Fruit fly (Drosophila melanogaster): ENCODE data around the gene RpL36A.

The RpL36A gene

dm6 chr2L:8030693-8031210 lies 12.0 kb downstream of the RpL36A start, which contains the start of gene Cka (continued):
- TF ChIP-seq sqz (GFP tag; optimal IDR thresholded peaks at IDR 0.05) (peak; percentile 47), CG13296 (GFP tag; optimal IDR thresholded peaks at IDR 0.05) (peak; percentile 21), stwl (tag; optimal IDR thresholded peaks at IDR 0.05) (peak; percentile 33), CG4617 (GFP tag; optimal IDR thresholded peaks at IDR 0.05; ENCODE audit: borderline replicate concordance) (peak; percentile 93), CG8478 (optimal IDR thresholded peaks at IDR 0.05) (peak; percentile 97), CG4282 (GFP tag; optimal IDR thresholded peaks at IDR 0.05) (peak; percentile 17), CG32767 (GFP tag; IDR thresholded peaks at IDR 0.05) (peak; percentile 77), twi (tag; optimal IDR thresholded peaks at IDR 0.05) (peak; percentile 12), Atf-2 (GFP tag; optimal IDR thresholded peaks at IDR 0.05) (no peak), CG12071 (GFP tag; optimal IDR thresholded peaks at IDR 0.05) (peak; percentile 59), Oli (tag; optimal IDR thresholded peaks at IDR 0.05) (peak; percentile 21), bab2 (GFP tag; optimal IDR thresholded peaks at IDR 0.05) (no peak), CG14860 (GFP tag; IDR thresholded peaks at IDR 0.05; ENCODE audit: partially characterized antibody) (0 out of 3 replicates have a peak, but pooled peaks have one; percentile 15), CG13624 (GFP tag; optimal IDR thresholded peaks at IDR 0.05) (no peak), tio (GFP tag; optimal IDR thresholded peaks at IDR 0.05) (no peak), Rfx (GFP tag; IDR thresholded peaks at IDR 0.05) (peak; percentile 53), Nf-YC (tag; optimal IDR thresholded peaks at IDR 0.05) (peak; percentile 81), klu (GFP tag; IDR thresholded peaks at IDR 0.05) (no peak), ac (GFP tag; optimal IDR thresholded peaks at IDR 0.05) (peak; percentile 3), unc-4 (GFP tag; IDR thresholded peaks at IDR 0.05; ENCODE audit: partially characterized antibody) (0 out of 2 replicates have a peak, but pooled peaks have one; percentile 11), CG1603 (tag; optimal IDR thresholded peaks at IDR 0.05) (peak; percentile 9), Med (GFP tag) (peak; percentile 87), HLH4C (GFP tag; IDR thresholded peaks at IDR 0.05; ENCODE audit: partially characterized antibody) (no peak), CG6683 (GFP tag; optimal IDR thresholded peaks at IDR 0.05) (no peak), Nf-YB (GFP tag; optimal IDR thresholded peaks at IDR 0.05) (peak; percentile 75), ftz-f1 (GFP tag; optimal IDR thresholded peaks at IDR 0.05) (peak; percentile 69), CG7987 (GFP tag; optimal IDR thresholded peaks at IDR 0.05) (peak; percentile 16), BEAF-32 (GFP tag; optimal IDR thresholded peaks at IDR 0.05) (peak; percentile 25), CG10654 (GFP tag; optimal IDR thresholded peaks at IDR 0.05) (no peak), B-H2 (GFP tag; optimal IDR thresholded peaks at IDR 0.05) (peak; percentile 38), chm (GFP tag; IDR thresholded peaks at IDR 0.05) (peak; percentile 54; the same call in 1 of the 2 replicates), CG34376 (GFP tag; optimal IDR thresholded peaks at IDR 0.05) (peak; percentile 20), Deaf1 (tag; optimal IDR thresholded peaks at IDR 0.05) (peak; percentile 23), lab (GFP tag; optimal IDR thresholded peaks at IDR 0.05) (peak; percentile 46), rib (GFP tag; IDR thresholded peaks at IDR 0.05) (peak; percentile 69), sr (GFP tag; IDR thresholded peaks at IDR 0.05) (0 out of 3 replicates have a peak, but pooled peaks have one; percentile 12), gfzf (GFP tag; optimal IDR thresholded peaks at IDR 0.05) (peak; percentile 68), CG16779 (GFP tag; IDR thresholded peaks at IDR 0.05) (no peak), CG43689 (GFP tag; IDR thresholded peaks at IDR 0.05) (no peak), ase (GFP tag; IDR thresholded peaks at IDR 0.05) (0 out of 3 replicates have a peak, but pooled peaks have one; percentile 28), zf30C (GFP tag; optimal IDR thresholded peaks at IDR 0.05) (peak; percentile 3), ci (GFP tag; IDR thresholded peaks at IDR 0.05) (peak; percentile 48; the same call in 2 of the 3 replicates), CG17186 (GFP tag; optimal IDR thresholded peaks at IDR 0.05) (peak; percentile 36), Dp (GFP tag; optimal IDR thresholded peaks at IDR 0.05) (peak; percentile 17), CG8924 (tag; optimal IDR thresholded peaks at IDR 0.05) (peak; percentile 32), bbx (GFP tag; IDR thresholded peaks at IDR 0.05; ENCODE audit: partially characterized antibody) (peak; percentile 68), mirr (GFP tag; optimal IDR thresholded peaks at IDR 0.05) (peak; percentile 22), CG18599 (GFP tag; optimal IDR thresholded peaks at IDR 0.05) (peak; percentile 43), gsb-n (tag; optimal IDR thresholded peaks at IDR 0.05) (peak; percentile 52)
